Fruit fly (Drosophila melanogaster) whole organism, embryonic: ENCODE measurements around the gene CG2652.

Experiments used
- Abd-B ChIP-seq: fragments of 200-800 bp; sonication (Bioruptor generic); optimal IDR thresholded peaks from 2 replicates; lab custom pipeline; 2018; ENCODE audit warnings: missing biosample characterization, mild to moderate bottlenecking, missing genetic modification characterization, moderate library complexity
- B-H2 ChIP-seq: fragments of 200-800 bp; sonication (Bioruptor generic); optimal IDR thresholded peaks from 2 replicates; lab custom pipeline; 2018; ENCODE audit warnings: missing biosample characterization, mild to moderate bottlenecking, missing genetic modification characterization
- CG10543 ChIP-seq: fragments of 200-800 bp; sonication (Bioruptor generic); optimal IDR thresholded peaks from 3 replicates; lab custom pipeline; 2017; ENCODE audit warnings: missing biosample characterization, mild to moderate bottlenecking, missing genetic modification characterization, moderate library complexity
- CG11247 ChIP-seq: fragments of 200-800 bp; sonication (Bioruptor generic); IDR thresholded peaks from 2 replicates; pipeline ENCODE4 v1.3.6; 2022; ENCODE audit warnings: missing biosample characterization, missing genetic modification characterization
- CG11696 ChIP-seq: fragments of 200-800 bp; sonication (Bioruptor generic); IDR thresholded peaks from 2 replicates; pipeline ENCODE4 v1.3.6; 2022; ENCODE audit warnings: missing biosample characterization, missing genetic modification characterization
- CG12236 ChIP-seq: fragments of 200-800 bp; sonication (Bioruptor generic); optimal IDR thresholded peaks from 2 replicates; lab custom pipeline; 2016; ENCODE audit warnings: missing biosample characterization, missing genetic modification characterization
- CG1233 ChIP-seq: fragments of 200-800 bp; sonication (Bioruptor generic); optimal IDR thresholded peaks from 4 replicates; lab custom pipeline; 2018; ENCODE audit warnings: missing biosample characterization, mild to moderate bottlenecking, missing genetic modification characterization
- CG13296 ChIP-seq: fragments of 200-800 bp; sonication (Bioruptor generic); optimal IDR thresholded peaks from 3 replicates; lab custom pipeline; 2018; ENCODE audit warnings: missing biosample characterization, mild to moderate bottlenecking, missing genetic modification characterization
- CG13894 ChIP-seq: fragments of 200-800 bp; sonication (Bioruptor generic); optimal IDR thresholded peaks from 3 replicates; lab custom pipeline; 2018; ENCODE audit warnings: missing biosample characterization, mild to moderate bottlenecking, missing genetic modification characterization, moderate library complexity
- CG1602 ChIP-seq: fragments of 200-800 bp; sonication (Bioruptor generic); optimal IDR thresholded peaks from 3 replicates; lab custom pipeline; 2016; ENCODE audit warnings: missing biosample characterization, missing genetic modification characterization
- CG16779 ChIP-seq: fragments of 200-800 bp; sonication (Bioruptor generic); IDR thresholded peaks from 2 replicates; pipeline ENCODE4 v1.3.6; 2022; ENCODE audit warnings: missing biosample characterization, missing genetic modification characterization
- CG17802 ChIP-seq: fragments of 200-800 bp; sonication (Bioruptor generic); optimal IDR thresholded peaks from 2 replicates; lab custom pipeline; 2018; ENCODE audit warnings: missing biosample characterization, mild to moderate bottlenecking, missing genetic modification characterization, moderate library complexity
- CG17912 ChIP-seq: fragments of 200-800 bp; sonication (Bioruptor generic); optimal IDR thresholded peaks from 2 replicates; lab custom pipeline; 2018; ENCODE audit warnings: missing biosample characterization, mild to moderate bottlenecking, missing genetic modification characterization
- CG1832 ChIP-seq: fragments of 200-800 bp; sonication (Bioruptor generic); optimal IDR thresholded peaks from 2 replicates; lab custom pipeline; 2017; ENCODE audit warnings: missing biosample characterization, mild to moderate bottlenecking, missing genetic modification characterization, inconsistent platforms
- CG30020 ChIP-seq: fragments of 200-800 bp; optimal IDR thresholded peaks from 2 replicates; lab custom pipeline; 2019; ENCODE audit warnings: missing biosample characterization, mild to moderate bottlenecking, missing genetic modification characterization, moderate library complexity
- CG31365 ChIP-seq: fragments of 200-800 bp; sonication (Bioruptor generic); optimal IDR thresholded peaks from 2 replicates; lab custom pipeline; 2018; ENCODE audit warnings: missing biosample characterization, mild to moderate bottlenecking, missing genetic modification characterization
- CG31441 ChIP-seq: fragments of 200-800 bp; sonication (Bioruptor generic); IDR thresholded peaks from 2 replicates; pipeline ENCODE4 v1.3.6; 2022; ENCODE audit warnings: missing biosample characterization, missing genetic modification characterization
- CG34376 ChIP-seq: fragments of 200-800 bp; sonication (Bioruptor generic); optimal IDR thresholded peaks from 2 replicates; lab custom pipeline; 2018; ENCODE audit warnings: missing biosample characterization, mild to moderate bottlenecking, missing genetic modification characterization
- CG4424 ChIP-seq: fragments of 200-800 bp; sonication (Bioruptor generic); optimal IDR thresholded peaks from 3 replicates; lab custom pipeline; 2016; ENCODE audit warnings: missing biosample characterization, missing genetic modification characterization
- CG4617 ChIP-seq: fragments of 200-800 bp; sonication (Bioruptor generic); optimal IDR thresholded peaks from 3 replicates; lab custom pipeline; 2016; ENCODE audit warnings: missing biosample characterization, missing genetic modification characterization, borderline replicate concordance
- CG8478 ChIP-seq: fragments of >200 bp; optimal IDR thresholded peaks from 2 replicates; lab custom pipeline; 2018
- CG8924 ChIP-seq: fragments of 200-800 bp; optimal IDR thresholded peaks from 3 replicates; lab custom pipeline; 2019; ENCODE audit warnings: missing biosample characterization, mild to moderate bottlenecking, missing genetic modification characterization, moderate library complexity
- CG9609 ChIP-seq: fragments of 200-800 bp; sonication (Bioruptor generic); optimal IDR thresholded peaks from 3 replicates; lab custom pipeline; 2016; ENCODE audit warnings: missing biosample characterization, missing genetic modification characterization
- D19B ChIP-seq: fragments of 200-800 bp; sonication (Bioruptor generic); optimal IDR thresholded peaks from 2 replicates; lab custom pipeline; 2017; ENCODE audit warnings: missing biosample characterization, mild to moderate bottlenecking, missing genetic modification characterization
- Dref ChIP-seq: fragments of 200-800 bp; sonication (Bioruptor generic); IDR thresholded peaks from 2 replicates; pipeline ENCODE4 v1.3.6; 2022; ENCODE audit warnings: missing biosample characterization, missing genetic modification characterization
- Hr39 ChIP-seq: fragments of >200 bp; optimal IDR thresholded peaks from 2 replicates; lab custom pipeline; 2017
- Jarid2 ChIP-seq: fragments of 200-800 bp; sonication (Bioruptor generic); optimal IDR thresholded peaks from 3 replicates; lab custom pipeline; 2017; ENCODE audit warnings: mild to moderate bottlenecking, missing biosample characterization, missing genetic modification reagents, missing genetic modification characterization
- Med ChIP-seq: fragments of 200-800 bp; sonication (Bioruptor generic); peaks from one replicate; lab custom pipeline; 2016; ENCODE audit warnings: missing biosample characterization, missing genetic modification characterization, mild to moderate bottlenecking, inconsistent platforms, moderate library complexity
- Neu2 ChIP-seq: fragments of 200-800 bp; sonication (Bioruptor generic); optimal IDR thresholded peaks from 3 replicates; lab custom pipeline; 2016; ENCODE audit warnings: missing biosample characterization, missing genetic modification characterization, borderline replicate concordance
- Opbp ChIP-seq: fragments of 200-800 bp; sonication (Bioruptor generic); IDR thresholded peaks from 3 replicates; pipeline ENCODE4 v1.3.6; 2022; ENCODE audit warnings: missing biosample characterization, missing genetic modification characterization; ENCODE audit not compliant: partially characterized antibody
- Poxn ChIP-seq: fragments of 200-800 bp; sonication (Bioruptor generic); IDR thresholded peaks from 2 replicates; pipeline ENCODE4 v1.3.6; 2022; ENCODE audit warnings: missing biosample characterization, missing genetic modification characterization
- Vsx1 ChIP-seq: fragments of 200-800 bp; sonication (Bioruptor generic); optimal IDR thresholded peaks from 2 replicates; lab custom pipeline; 2017; ENCODE audit warnings: missing biosample characterization, mild to moderate bottlenecking, missing genetic modification characterization, missing genetic modification reagents
- amos ChIP-seq: fragments of 200-800 bp; sonication (Bioruptor generic); IDR thresholded peaks from 2 replicates; pipeline ENCODE4 v1.3.6; 2022; ENCODE audit warnings: missing biosample characterization, missing genetic modification characterization; ENCODE audit not compliant: partially characterized antibody
- bcd ChIP-seq: fragments of 200-800 bp; sonication (Bioruptor generic); optimal IDR thresholded peaks from 2 replicates; lab custom pipeline; 2017; ENCODE audit warnings: missing biosample characterization, mild to moderate bottlenecking, missing genetic modification characterization
- br ChIP-seq: fragments of >200 bp; optimal IDR thresholded peaks from 2 replicates; lab custom pipeline; 2017
- dimm ChIP-seq: fragments of 200-800 bp; sonication (Bioruptor generic); IDR thresholded peaks from 2 replicates; pipeline ENCODE4 v1.3.6; 2022; ENCODE audit warnings: missing biosample characterization, missing genetic modification characterization
- dm ChIP-seq: fragments of 200-800 bp; sonication (Bioruptor generic); optimal IDR thresholded peaks from 3 replicates; lab custom pipeline; 2016; ENCODE audit warnings: missing biosample characterization, missing genetic modification characterization
- dysf ChIP-seq: fragments of 200-800 bp; sonication (Bioruptor generic); IDR thresholded peaks from 3 replicates; pipeline ENCODE4 v1.3.6; 2022; ENCODE audit warnings: missing biosample characterization, missing genetic modification characterization
- gcm2 ChIP-seq: fragments of 200-800 bp; sonication (Bioruptor generic); optimal IDR thresholded peaks from 2 replicates; lab custom pipeline; 2016; ENCODE audit warnings: missing biosample characterization, missing genetic modification characterization
- ind ChIP-seq: fragments of 200-800 bp; sonication (Bioruptor generic); optimal IDR thresholded peaks from 3 replicates; lab custom pipeline; 2016; ENCODE audit warnings: missing biosample characterization, missing genetic modification characterization
- klu ChIP-seq: fragments of 200-800 bp; sonication (Bioruptor generic); IDR thresholded peaks from 2 replicates; pipeline ENCODE4 v1.3.6; 2022; ENCODE audit warnings: missing biosample characterization, missing genetic modification characterization
- pros ChIP-seq: fragments of 200-800 bp; sonication (Bioruptor generic); optimal IDR thresholded peaks from 3 replicates; lab custom pipeline; 2019; ENCODE audit warnings: missing biosample characterization, mild to moderate bottlenecking, missing genetic modification characterization, moderate library complexity
- pzg ChIP-seq: fragments of 200-800 bp; sonication (Bioruptor generic); optimal IDR thresholded peaks from 3 replicates; lab custom pipeline; 2018; ENCODE audit warnings: missing biosample characterization, mild to moderate bottlenecking, missing genetic modification characterization, moderate library complexity
- ro ChIP-seq: fragments of 200-800 bp; sonication (Bioruptor generic); IDR thresholded peaks from 2 replicates; pipeline ENCODE4 v1.3.6; 2022; ENCODE audit warnings: missing biosample characterization, missing genetic modification characterization
- run ChIP-seq: fragments of 200-800 bp; sonication (Bioruptor generic); optimal IDR thresholded peaks from 3 replicates; lab custom pipeline; 2018; ENCODE audit warnings: missing biosample characterization, mild to moderate bottlenecking, missing genetic modification characterization
- salm ChIP-seq: fragments of 200-800 bp; sonication (Bioruptor generic); optimal IDR thresholded peaks from 2 replicates; lab custom pipeline; 2018; ENCODE audit warnings: missing biosample characterization, mild to moderate bottlenecking, missing genetic modification characterization
- sens ChIP-seq: fragments of 200-800 bp; sonication (Bioruptor generic); peaks from one replicate; lab custom pipeline; 2016; ENCODE audit warnings: missing biosample characterization, missing genetic modification characterization
- seq ChIP-seq: fragments of 200-800 bp; sonication (Bioruptor generic); IDR thresholded peaks from 2 replicates; pipeline ENCODE4 v1.3.6; 2022; ENCODE audit warnings: missing biosample characterization, missing genetic modification characterization
- shn ChIP-seq: fragments of 200-800 bp; sonication (Bioruptor generic); optimal IDR thresholded peaks from 3 replicates; lab custom pipeline; 2016; ENCODE audit warnings: missing biosample characterization, missing genetic modification characterization
- slou ChIP-seq: fragments of 200-800 bp; sonication (Bioruptor generic); optimal IDR thresholded peaks from 3 replicates; lab custom pipeline; 2016; ENCODE audit warnings: missing biosample characterization, missing genetic modification characterization
- tap ChIP-seq: fragments of 200-800 bp; optimal IDR thresholded peaks from 3 replicates; lab custom pipeline; 2019; ENCODE audit warnings: missing biosample characterization, mild to moderate bottlenecking, missing genetic modification characterization, moderate library complexity
- tin ChIP-seq: fragments of 200-800 bp; sonication (Bioruptor generic); optimal IDR thresholded peaks from 3 replicates; lab custom pipeline; 2016; ENCODE audit warnings: missing biosample characterization, missing genetic modification characterization
- tx ChIP-seq: fragments of 200-800 bp; sonication (Bioruptor generic); optimal IDR thresholded peaks from 2 replicates; lab custom pipeline; 2016; ENCODE audit warnings: missing biosample characterization, missing genetic modification characterization

CG2652 gene

dm6 chrX:2658258-2658853 lies 24.4 kb downstream of the CG2652 start (continued):
- TF ChIP-seq CG31441 (GFP tag; lab: Robert Waterston, UW) (no peak), Abd-B (no peak), ro (GFP tag; lab: Robert Waterston, UW) (no peak), slou (GFP tag; lab: Kevin White, UChicago) (no peak), dysf (GFP tag; lab: Robert Waterston, UW) (no peak), CG4617 (no peak), salm (tag; lab: Kevin White, UChicago) (no peak), CG8924 (tag; lab: Kevin White, UChicago) (no peak), CG17802 (no peak), CG34376 (GFP tag; lab: Kevin White, UChicago) (peak; percentile 56), CG1602 (GFP tag; lab: Kevin White, UChicago) (no peak), dm (no peak), D19B (no peak), CG4424 (no peak), dimm (GFP tag; lab: Robert Waterston, UW) (no peak), Med (GFP tag; lab: Kevin White, UChicago) (peak; percentile 29), CG1233 (GFP tag; lab: Kevin White, UChicago) (no peak), pzg (GFP tag; lab: Kevin White, UChicago) (no peak), Opbp (GFP tag; lab: Robert Waterston, UW) (no peak), ind (GFP tag; lab: Kevin White, UChicago) (no peak), sens (GFP tag; lab: Kevin White, UChicago) (peak; percentile 81), CG10543 (GFP tag; lab: Kevin White, UChicago) (no peak), CG8478 (no peak), CG12236 (no peak), klu (GFP tag; lab: Robert Waterston, UW) (no peak), br (no peak), pros (GFP tag; lab: Kevin White, UChicago) (no peak), shn (GFP tag; lab: Kevin White, UChicago) (no peak), CG1832 (GFP tag; lab: Kevin White, UChicago) (peak; percentile 58), tin (GFP tag; lab: Kevin White, UChicago) (no peak), Dref (no peak), Poxn (no peak), CG30020 (tag; lab: Kevin White, UChicago) (peak; percentile 14), gcm2 (GFP tag; lab: Kevin White, UChicago) (no peak), tx (no peak), amos (GFP tag; lab: Robert Waterston, UW) (no peak), CG9609 (no peak), CG13296 (peak; percentile 35), tap (tag; lab: Kevin White, UChicago) (no peak), Hr39 (no peak), CG31365 (no peak), CG17912 (GFP tag; lab: Kevin White, UChicago) (no peak), bcd (GFP tag; lab: Kevin White, UChicago) (no peak), Jarid2 (GFP tag; lab: Kevin White, UChicago) (peak; percentile 77), Neu2 (GFP tag; lab: Kevin White, UChicago) (no peak), seq (GFP tag; lab: Robert Waterston, UW) (no peak), run (tag; lab: Kevin White, UChicago) (no peak), Vsx1 (GFP tag; lab: Kevin White, UChicago) (no peak), CG13894 (tag; lab: Kevin White, UChicago) (no peak), CG16779 (GFP tag; lab: Robert Waterston, UW) (no peak), B-H2 (GFP tag; lab: Kevin White, UChicago) (no peak), CG11696 (no peak), CG11247 (GFP tag; lab: Robert Waterston, UW) (no peak)
